Fruit fly (Drosophila melanogaster) whole organism, wandering third instar larva: ENCODE data around the gene mdlc.

Experiments
- CG32264 ChIP-seq: fragments of 200-800 bp; sonication (Bioruptor generic); optimal IDR thresholded peaks from 2 replicates; lab custom pipeline; 2016; ENCODE audit warnings: missing biosample characterization, missing genetic modification characterization
- Dfd ChIP-seq: fragments of >200 bp; optimal IDR thresholded peaks from 2 replicates; lab custom pipeline; 2017; ENCODE audit warnings: missing biosample characterization, missing genetic modification characterization
- Hr78 ChIP-seq: fragments of >200 bp; optimal IDR thresholded peaks from 2 replicates; lab custom pipeline; 2017; ENCODE audit warnings: missing biosample characterization, missing genetic modification characterization
- Rel ChIP-seq, 2 experiments: fragments of 200-800 bp; sonication (Bioruptor generic) in 1 of 2; optimal IDR thresholded peaks; 2 replicates in 1 of 2; 3 replicates in 1 of 2; lab custom pipeline; 2016 to 2019; ENCODE audit warnings: mild to moderate bottlenecking in 2 of 2, missing biosample characterization in 2 of 2, missing genetic modification characterization in 2 of 2, moderate library complexity in 1 of 2
- br ChIP-seq: fragments of 200-800 bp; sonication (Bioruptor generic); optimal IDR thresholded peaks from 2 replicates; lab custom pipeline; 2016; ENCODE audit warnings: missing biosample characterization, missing genetic modification characterization
- brk ChIP-seq: fragments of 200-800 bp; sonication (Bioruptor generic); optimal IDR thresholded peaks from 2 replicates; lab custom pipeline; 2016; ENCODE audit warnings: missing biosample characterization, mild to moderate bottlenecking, missing genetic modification characterization
- fru ChIP-seq: fragments of 200-800 bp; sonication (Bioruptor generic); optimal IDR thresholded peaks from 3 replicates; lab custom pipeline; 2016; ENCODE audit warnings: missing biosample characterization, mild to moderate bottlenecking, missing genetic modification characterization
- h ChIP-seq: fragments of 200-800 bp; sonication (Bioruptor generic); optimal IDR thresholded peaks from 3 replicates; lab custom pipeline; 2016; ENCODE audit warnings: missing biosample characterization, mild to moderate bottlenecking, missing genetic modification characterization
- lola ChIP-seq: fragments of >200 bp; optimal IDR thresholded peaks from 2 replicates; lab custom pipeline; 2017; ENCODE audit warnings: missing biosample characterization, missing genetic modification characterization
- pan ChIP-seq: fragments of >200 bp; optimal IDR thresholded peaks from 2 replicates; lab custom pipeline; 2017
- psq ChIP-seq: fragments of 200-800 bp; sonication (Bioruptor generic); optimal IDR thresholded peaks from 3 replicates; lab custom pipeline; 2017; ENCODE audit warnings: missing biosample characterization, mild to moderate bottlenecking, missing genetic modification characterization, moderate library complexity
- tai ChIP-seq: sonication (Bioruptor generic); optimal IDR thresholded peaks from 2 replicates; lab custom pipeline; 2016; ENCODE audit warnings: missing biosample characterization, missing genetic modification characterization

- no peak for TF ChIP-seq CG32264
- no peak for TF ChIP-seq tai (GFP tag; lab: Kevin White, UChicago)
- no peak for TF ChIP-seq h (GFP tag; lab: Kevin White, UChicago)
- no peak for TF ChIP-seq psq (GFP tag; lab: Kevin White, UChicago)
- TF ChIP-seq Dfd (GFP tag; lab: Kevin White, UChicago), result no peak
- no peak for TF ChIP-seq Hr78 (GFP tag; lab: Kevin White, UChicago)
- no peak for TF ChIP-seq pan
- no peak for TF ChIP-seq Rel (GFP tag; optimal IDR thresholded peaks at IDR 0.05; lab: Kevin White, UChicago)
- no peak for TF ChIP-seq Rel (tag; optimal IDR thresholded peaks at IDR 0.05; lab: Kevin White, UChicago)
- TF ChIP-seq fru (GFP tag; lab: Kevin White, UChicago), result no peak
- no peak for TF ChIP-seq lola
- TF ChIP-seq br, result no peak
- no peak for TF ChIP-seq brk (GFP tag; lab: Kevin White, UChicago)
These were observed 1.4 kb downstream of the mdlc start for dm6 chr3R:20058960-20059359.
